Fruit fly (Drosophila melanogaster) S2 (cell line): ENCODE data around the gene CG4830.

ENCODE experiments used
- CG8478 ChIP-seq: fragments of >200 bp; optimal IDR thresholded peaks from 2 replicates; lab custom pipeline; 2018
- CTCF ChIP-seq, 2 experiments: fragments of >200 bp; optimal IDR thresholded peaks; 2 replicates each; lab custom pipeline; 2018

The CG4830 gene

DNA sequence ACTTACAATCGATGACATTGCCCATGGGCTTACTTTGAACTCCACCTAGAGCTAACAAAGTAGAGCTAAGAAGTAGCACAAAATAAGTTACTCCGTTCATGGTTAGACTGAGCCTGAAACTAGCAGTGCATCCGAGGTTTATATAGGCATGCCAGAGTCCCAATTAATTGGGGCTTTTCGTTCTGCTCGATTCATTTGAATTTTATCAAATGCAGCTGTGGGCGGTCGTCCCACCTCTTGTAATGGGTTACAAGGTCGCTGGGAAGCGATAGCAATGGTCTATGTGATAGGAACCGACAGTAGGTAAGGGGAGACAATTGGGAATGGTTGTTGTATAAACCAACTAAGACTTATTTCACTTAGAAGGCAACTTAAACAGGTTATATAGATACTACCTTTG, 16.1 kb upstream of the CG4830 start, which contains the start of gene CG12256:
Gene CG12256 (minus strand): TSS at position 101 of the 400 bp plus-strand sequence.
- TF ChIP-seq CG8478 (lab: Kevin White, UChicago) (no peak), CTCF (optimal IDR thresholded peaks at IDR 0.05; lab: Kevin White, UChicago) (no peak)

- no peak for TF ChIP-seq CTCF (optimal IDR thresholded peaks at IDR 0.05; lab: Kevin White, UChicago)
- no peak for TF ChIP-seq CG8478 (lab: Kevin White, UChicago)
These were observed 14.8 kb upstream of the CG4830 start, which contains the start of gene CG17404 for dm6 chr3R:12224919-12225318. Gene CG17404, minus strand, starts transcription at chr3R:12225019.

- no peak for TF ChIP-seq CG8478 (lab: Kevin White, UChicago)
- peak; percentile 86 to 91 for TF ChIP-seq CTCF (optimal IDR thresholded peaks at IDR 0.05; lab: Kevin White, UChicago)
These were observed 11.9 kb upstream of the CG4830 start, which contains the start of gene Rsbp15 for dm6 chr3R:12222093-12222492. Gene Rsbp15, plus strand, starts transcription at chr3R:12222387.

DNA sequence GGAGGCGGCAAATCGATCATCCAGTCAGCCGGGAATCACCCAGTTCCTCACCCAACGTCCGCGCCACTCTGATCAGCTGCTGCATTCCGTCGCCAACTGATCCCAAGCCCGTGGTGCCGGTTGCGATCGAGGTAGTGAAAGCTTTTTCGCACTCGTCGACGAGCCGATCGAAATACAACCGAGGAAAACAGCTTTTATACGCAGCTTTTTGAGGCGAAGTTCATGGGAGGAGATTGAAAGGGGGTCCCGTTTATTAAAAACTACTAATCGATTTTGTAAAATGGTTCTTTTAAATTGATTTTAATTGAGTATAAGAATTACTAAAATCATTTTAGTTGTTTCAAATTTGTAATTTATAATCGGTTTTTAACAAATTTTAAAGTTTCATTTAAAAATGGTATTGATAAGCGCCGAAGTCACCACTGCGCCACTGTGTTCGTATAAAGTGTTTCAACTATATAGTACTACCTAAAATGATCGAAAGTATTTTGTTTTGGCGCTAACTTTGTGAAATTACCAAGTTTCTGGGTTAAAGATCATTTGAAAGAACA, 11.3 kb upstream of the CG4830 start, which contains the start of gene CG4860:
Gene CG4860 (minus strand): TSS at position 99 of the 551 bp plus-strand sequence.
- TF ChIP-seq CTCF (optimal IDR thresholded peaks at IDR 0.05; lab: Kevin White, UChicago) (no peak), CG8478 (lab: Kevin White, UChicago) (no peak)

DNA sequence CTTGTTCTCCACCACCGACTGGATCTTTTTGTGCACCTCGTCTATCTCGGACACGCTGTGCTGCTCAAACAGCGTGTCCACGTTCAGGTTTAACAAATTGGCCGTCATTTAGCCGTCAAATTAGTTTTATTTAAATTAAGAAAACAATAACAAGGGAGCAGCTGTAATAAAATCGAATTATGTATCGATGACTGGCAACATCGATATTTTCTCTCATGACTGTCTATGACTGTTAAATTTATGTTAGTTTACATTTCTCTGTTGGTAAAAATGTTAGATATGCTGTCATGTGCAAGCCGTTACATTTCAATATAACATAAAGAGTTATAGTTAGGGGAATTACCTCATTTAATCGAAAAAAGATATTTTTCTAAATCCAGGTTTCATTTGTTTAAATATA, 9.3 kb upstream of the CG4830 start, which contains the start of gene Cog1:
Gene Cog1 (minus strand): TSS at position 190 of the 400 bp plus-strand sequence.
- TF ChIP-seq CG8478 (lab: Kevin White, UChicago) = no peak
- no peak for TF ChIP-seq CTCF (optimal IDR thresholded peaks at IDR 0.05; lab: Kevin White, UChicago)

DNA sequence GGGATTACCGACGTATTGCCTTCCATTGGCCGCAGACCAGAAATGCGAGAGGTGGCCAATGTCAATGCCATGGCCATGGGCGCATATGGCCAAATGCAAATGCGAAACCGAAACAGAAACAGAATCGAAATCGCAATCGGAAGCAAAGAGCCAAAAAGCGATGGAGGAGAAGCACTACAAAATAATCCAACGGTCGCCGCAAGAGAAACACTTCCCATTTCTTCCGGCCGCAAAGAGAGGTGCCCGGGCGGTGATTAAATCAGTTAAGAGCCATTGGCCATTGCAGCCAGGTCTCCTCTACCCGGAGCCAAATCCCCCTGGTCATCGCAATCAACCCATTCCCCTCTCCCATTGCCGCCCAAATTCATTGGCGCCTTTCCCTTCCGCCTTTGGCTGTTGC, 4.0 kb upstream of the CG4830 start, which contains the start of gene CG14742:
Gene CG14742 (plus strand): TSS at position 301 of the 400 bp plus-strand sequence.
- TF ChIP-seq CTCF (optimal IDR thresholded peaks at IDR 0.05; lab: Kevin White, UChicago) = no peak
- no peak for TF ChIP-seq CG8478 (lab: Kevin White, UChicago)

dm6 chr3R:12211552-12211951, 1.4 kb upstream of the CG4830 start:
- TF ChIP-seq CG8478 (lab: Kevin White, UChicago) (no peak), CTCF (optimal IDR thresholded peaks at IDR 0.05; lab: Kevin White, UChicago) (no peak)

dm6 chr3R:12197641-12198040, 12.5 kb downstream of the CG4830 start, which contains the start of gene Adk1:
Gene Adk1, plus strand, starts transcription at chr3R:12197941.
- no peak for TF ChIP-seq CTCF (optimal IDR thresholded peaks at IDR 0.05; lab: Kevin White, UChicago)
- TF ChIP-seq CG8478 (lab: Kevin White, UChicago) = no peak

DNA sequence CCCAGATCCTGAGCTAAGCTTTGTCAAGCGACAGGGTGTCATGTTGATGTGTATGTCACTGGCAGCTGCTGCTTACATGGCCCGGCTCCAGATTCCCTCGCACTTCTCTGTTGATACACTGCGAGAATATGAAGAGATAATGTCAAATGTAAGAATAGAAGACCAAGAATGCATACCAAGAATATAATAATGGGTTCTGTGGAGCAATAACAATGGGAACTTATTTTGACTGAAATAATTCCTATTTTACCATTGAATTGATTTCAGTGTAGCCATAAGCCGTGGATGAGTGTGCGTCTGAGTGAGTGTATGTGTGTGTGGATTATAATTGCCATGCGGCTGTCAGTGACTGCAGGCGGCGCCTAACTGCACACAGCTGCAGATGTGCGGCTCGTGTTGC, 14.1 kb downstream of the CG4830 start:
- no peak for TF ChIP-seq CG8478 (lab: Kevin White, UChicago)
- no peak for TF ChIP-seq CTCF (optimal IDR thresholded peaks at IDR 0.05; lab: Kevin White, UChicago)

DNA sequence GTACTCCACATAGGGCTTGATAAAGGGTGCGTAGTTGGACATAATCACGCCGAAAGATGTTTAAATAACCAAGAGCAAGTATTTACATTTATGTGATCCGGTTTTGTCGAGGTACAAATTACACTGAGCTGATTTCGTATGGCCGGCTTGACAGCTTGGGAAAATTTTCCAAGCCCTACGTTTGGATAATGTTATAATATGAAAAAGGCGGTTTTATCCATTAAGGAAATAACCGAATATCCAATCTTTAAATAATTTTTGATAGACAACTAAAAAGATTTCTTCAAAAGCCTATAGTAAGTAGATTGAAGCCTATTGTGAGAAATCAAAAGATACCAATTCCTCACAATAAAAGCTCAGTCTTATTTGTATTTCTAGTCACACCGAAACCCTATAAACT, 15.2 kb downstream of the CG4830 start, which contains the start of the genes eIF3d2 and CG43450:
Gene eIF3d2 (minus strand): TSS at position 101 of the 400 bp plus-strand sequence.
Gene CG43450 (plus strand): TSS at position 384 of the 400 bp plus-strand sequence.
- TF ChIP-seq CTCF (optimal IDR thresholded peaks at IDR 0.05; lab: Kevin White, UChicago) = no peak
- no peak for TF ChIP-seq CG8478 (lab: Kevin White, UChicago)

- TF ChIP-seq CTCF (optimal IDR thresholded peaks at IDR 0.05; lab: Kevin White, UChicago) = no peak
- no peak for TF ChIP-seq CG8478 (lab: Kevin White, UChicago)
These were observed 24.5 kb downstream of the CG4830 start for dm6 chr3R:12185615-12186014.

dm6 chr3R:12168348-12168747, 41.8 kb downstream of the CG4830 start:
- TF ChIP-seq CTCF (optimal IDR thresholded peaks at IDR 0.05; lab: Kevin White, UChicago) = no peak
- no peak for TF ChIP-seq CG8478 (lab: Kevin White, UChicago)

dm6 chr3R:12166086-12166485, 44.1 kb downstream of the CG4830 start, which contains the start of gene Cpn:
Gene Cpn, minus strand, starts transcription at chr3R:12166186.
- TF ChIP-seq CG8478 (lab: Kevin White, UChicago) (no peak), CTCF (optimal IDR thresholded peaks at IDR 0.05; lab: Kevin White, UChicago) (no peak)

DNA sequence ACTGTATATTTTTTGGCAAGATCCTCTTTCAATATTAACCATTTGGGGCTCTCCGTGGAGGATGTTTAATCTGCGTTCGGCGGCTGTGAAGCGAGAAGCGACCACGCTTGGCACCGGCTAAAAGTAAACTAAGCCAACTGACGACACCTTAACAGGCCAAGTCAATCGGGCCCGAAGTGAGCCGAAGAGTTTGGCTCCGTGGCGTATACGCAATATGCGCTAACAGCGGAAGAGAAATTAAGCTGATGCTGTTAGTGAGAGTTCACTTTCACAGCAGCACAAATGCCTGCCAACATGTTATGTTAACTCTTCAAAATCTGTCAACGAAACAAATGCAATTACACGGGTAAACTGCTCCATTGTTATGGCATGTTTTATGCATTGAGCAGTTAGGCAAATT, 51.7 kb downstream of the CG4830 start, which contains the start of gene dpr15:
Gene dpr15 (minus strand): TSS at position 101 of the 400 bp plus-strand sequence.
- TF ChIP-seq CG8478 (lab: Kevin White, UChicago) (no peak), CTCF (optimal IDR thresholded peaks at IDR 0.05; lab: Kevin White, UChicago) (no peak)
